Worm (Caenorhabditis elegans) whole organism, L4 larva: Measurements from ENCODE around the gene rpb-12.

Source experiments
- F44E2.7 ChIP-seq: fragments of 200-800 bp; sonication (Bioruptor generic); IDR thresholded peaks from 2 replicates; pipeline ENCODE4 v2.1.2; 2022; ENCODE audit warnings: missing genetic modification characterization, missing compliant biosample characterization
- aha-1 ChIP-seq: fragments of 150-350 bp; peaks from one replicate; lab custom pipeline; 2014; ENCODE audit warnings: missing biosample characterization, missing genetic modification characterization
- unc-39 ChIP-seq: sonication (generic microtip); optimal IDR thresholded peaks from 2 replicates; lab custom pipeline; 2017; ENCODE audit warnings: missing biosample characterization, missing genetic modification characterization
- unc-62 ChIP-seq, 3 experiments: fragments of 150-350 bp in 1 of 3; sonication (generic microtip); optimal IDR thresholded peaks in 2 of 3; peaks in 1 of 3; 1 replicate in 1 of 3; 2 replicates in 2 of 3; lab custom pipeline; 2014 to 2017; ENCODE audit warnings: missing biosample characterization in 3 of 3, missing genetic modification characterization in 3 of 3, missing genetic modification reagents in 3 of 3, missing genotype in 1 of 3

Gene rpb-12

ce11 chrIV:9100835-9101234 lies 45.8 kb downstream of the rpb-12 start:
- no peak for TF ChIP-seq F44E2.7 (GFP tag; lab: Robert Waterston, UW)
- peak in 1 of 2 experiments; percentile 99 for TF ChIP-seq unc-62 (GFP tag; optimal IDR thresholded peaks at IDR 0.05 in 1 of 2; lab: Kevin White, UChicago)
- TF ChIP-seq unc-62 (tag; optimal IDR thresholded peaks at IDR 0.05; lab: Kevin White, UChicago): no peak

ce11 chrIV:9098942-9099341 lies 47.7 kb downstream of the rpb-12 start, which contains the start of gene gldi-10:
gldi-10 (plus strand) TSS chrIV:9099242.
- TF ChIP-seq F44E2.7 (GFP tag; lab: Robert Waterston, UW) (no peak), aha-1 (tag; lab: Kevin White, UChicago) (peak; percentile 16), unc-39 (tag; lab: Kevin White, UChicago) (no peak)
